Worm (Caenorhabditis elegans): ENCODE results near the gene rrf-3.

The rrf-3 gene

DNA sequence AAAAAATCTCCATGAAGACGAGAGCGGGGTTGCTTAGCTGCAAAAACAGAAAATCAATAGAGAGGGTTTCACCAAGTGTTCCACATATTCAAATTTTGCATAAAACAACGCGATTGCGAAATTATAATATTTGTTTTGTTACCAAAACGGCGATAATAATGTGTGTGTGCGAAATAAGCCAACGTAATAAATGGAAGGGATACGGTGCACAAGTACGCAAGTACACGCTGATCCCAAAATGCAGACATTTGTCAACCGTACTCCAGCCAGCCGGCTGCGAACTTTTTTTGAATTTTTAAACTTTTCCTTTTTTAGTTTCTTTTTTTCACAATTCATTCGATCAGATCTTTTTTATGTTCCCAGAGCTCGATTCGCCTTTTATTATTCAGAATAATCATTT, 37.4 kb upstream of the rrf-3 start, which contains the start of gene ire-1 (continued):
- TF ChIP-seq fos-1 (tag; optimal IDR thresholded peaks at IDR 0.05) (no peak), nhr-12 (tag; optimal IDR thresholded peaks at IDR 0.05) (no peak), nhr-237 (tag; optimal IDR thresholded peaks at IDR 0.05) (no peak), ceh-28 (tag; optimal IDR thresholded peaks at IDR 0.05) (no peak), nhr-11 (tag; optimal IDR thresholded peaks at IDR 0.05) (no peak), ztf-11 (tag; optimal IDR thresholded peaks at IDR 0.05) (no peak), ZK546.5 (tag; optimal IDR thresholded peaks at IDR 0.05) (no peak), fkh-2 (tag; optimal IDR thresholded peaks at IDR 0.05) (no peak)

DNA sequence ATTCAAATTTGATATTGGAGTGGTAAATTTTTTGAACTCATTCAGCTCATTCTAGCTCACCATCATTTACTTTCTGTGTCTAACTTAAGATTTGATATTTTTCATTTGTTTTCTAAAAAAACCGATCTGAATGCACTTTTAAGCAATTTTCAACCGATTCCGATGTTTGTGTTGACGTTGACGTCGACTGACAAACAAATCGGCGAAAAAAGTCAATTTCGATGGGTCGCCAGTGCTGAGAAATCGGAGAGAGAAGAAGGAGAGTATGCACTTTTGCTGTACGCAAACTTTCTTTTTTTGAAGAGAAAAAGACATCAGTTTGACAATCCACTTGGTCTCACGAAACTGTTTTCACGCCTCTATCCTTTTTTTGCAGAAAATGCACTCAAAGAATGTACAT, 36.8 kb upstream of the rrf-3 start:
- TF ChIP-seq pha-4 (tag; optimal IDR thresholded peaks at IDR 0.05) (peak; percentile 54), nhr-28 (tag; optimal IDR thresholded peaks at IDR 0.05) (no peak)

DNA sequence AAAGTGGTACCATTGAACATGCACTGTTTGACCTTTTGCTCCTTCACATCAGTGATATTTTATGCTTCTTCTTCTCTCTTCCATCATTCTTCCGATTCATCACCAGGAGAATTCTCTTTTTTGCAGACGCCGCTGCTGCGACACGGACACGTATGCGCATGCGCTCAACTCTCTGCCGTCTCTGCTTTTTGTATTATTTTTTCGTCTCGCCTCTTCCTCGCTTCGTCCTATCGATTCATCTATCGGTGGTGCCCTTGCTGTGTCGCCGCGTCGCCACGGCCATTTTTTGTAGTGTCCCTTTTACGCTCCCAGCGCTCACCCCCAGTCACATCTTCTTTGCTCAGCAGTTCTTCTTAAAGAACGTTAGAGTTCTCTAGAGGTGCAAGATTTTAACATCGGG, 36.1 kb upstream of the rrf-3 start:
- TF ChIP-seq nfya-1 (tag; optimal IDR thresholded peaks at IDR 0.05; ENCODE audit: insufficient read depth): peak; percentile 83
- no peak for TF ChIP-seq egl-27 (tag; optimal IDR thresholded peaks at IDR 0.05)
- TF ChIP-seq nhr-67 (tag; optimal IDR thresholded peaks at IDR 0.05): no peak
- no peak for TF ChIP-seq nhr-43 (tag; optimal IDR thresholded peaks at IDR 0.05; ENCODE audit: poor library complexity, severe bottlenecking)
- no peak for TF ChIP-seq nhr-76 (tag; optimal IDR thresholded peaks at IDR 0.05)
- no peak for TF ChIP-seq pqm-1 (tag; optimal IDR thresholded peaks at IDR 0.05)
- TF ChIP-seq elt-2 (tag; optimal IDR thresholded peaks at IDR 0.05): peak; percentile 31
- TF ChIP-seq ceh-16 (tag; optimal IDR thresholded peaks at IDR 0.05): no peak
- no peak for TF ChIP-seq jun-1 (tag; optimal IDR thresholded peaks at IDR 0.05)
- no peak for TF ChIP-seq nhr-25 (tag; optimal IDR thresholded peaks at IDR 0.05)
- TF ChIP-seq fos-1 (tag; optimal IDR thresholded peaks at IDR 0.05): no peak
- TF ChIP-seq ama-1 (optimal IDR thresholded peaks at IDR 0.05): peak; percentile 13
- no peak for TF ChIP-seq mml-1 (tag; optimal IDR thresholded peaks at IDR 0.05)
- TF ChIP-seq mdl-1 (tag; optimal IDR thresholded peaks at IDR 0.05): peak; percentile 9
- no peak for TF ChIP-seq ztf-4 (tag; optimal IDR thresholded peaks at IDR 0.05)
- peak; percentile 14 for TF ChIP-seq pha-4 (tag; optimal IDR thresholded peaks at IDR 0.05)
- TF ChIP-seq fkh-2 (tag; optimal IDR thresholded peaks at IDR 0.05): no peak
- peak; percentile 63 for TF ChIP-seq snpc-4 (tag; optimal IDR thresholded peaks at IDR 0.05)
- TF ChIP-seq eor-1 (tag; optimal IDR thresholded peaks at IDR 0.05): no peak
- TF ChIP-seq ceh-82 (tag; optimal IDR thresholded peaks at IDR 0.05): no peak
- no peak for TF ChIP-seq tbx-2 (tag; optimal IDR thresholded peaks at IDR 0.05)
- no peak for TF ChIP-seq hmg-11 (tag; optimal IDR thresholded peaks at IDR 0.05)
- TF ChIP-seq unc-62 (GFP tag; optimal IDR thresholded peaks at IDR 0.05): peak; percentile 31
- TF ChIP-seq ceh-28 (tag; optimal IDR thresholded peaks at IDR 0.05): peak; percentile 61
- no peak for TF ChIP-seq ZK546.5 (tag; optimal IDR thresholded peaks at IDR 0.05)
- no peak for TF ChIP-seq nhr-77 (tag; optimal IDR thresholded peaks at IDR 0.05)
- TF ChIP-seq lsy-12 (tag; optimal IDR thresholded peaks at IDR 0.05): peak; percentile 7
- TF ChIP-seq nhr-23 (tag; optimal IDR thresholded peaks at IDR 0.05): no peak
- TF ChIP-seq R02D3.7 (tag; optimal IDR thresholded peaks at IDR 0.05): no peak
- no peak for TF ChIP-seq ceh-9 (tag; optimal IDR thresholded peaks at IDR 0.05)
- no peak for TF ChIP-seq nhr-12 (tag; optimal IDR thresholded peaks at IDR 0.05)
- TF ChIP-seq nhr-28 (tag; optimal IDR thresholded peaks at IDR 0.05): no peak
- no peak for TF ChIP-seq unc-39 (tag; optimal IDR thresholded peaks at IDR 0.05)
- TF ChIP-seq egl-5 (tag; optimal IDR thresholded peaks at IDR 0.05): no peak
- TF ChIP-seq skn-1 (tag; optimal IDR thresholded peaks at IDR 0.05): no peak
- no peak for TF ChIP-seq aly-2 (tag; optimal IDR thresholded peaks at IDR 0.05)
- no peak for TF ChIP-seq elt-1 (tag; optimal IDR thresholded peaks at IDR 0.05)
- peak; percentile 88 for TF ChIP-seq lin-39 (tag; optimal IDR thresholded peaks at IDR 0.05)
- TF ChIP-seq zag-1 (tag; optimal IDR thresholded peaks at IDR 0.05): no peak
- peak; percentile 20 for TF ChIP-seq lin-15B (tag; optimal IDR thresholded peaks at IDR 0.05)
- TF ChIP-seq daf-12 (tag; optimal IDR thresholded peaks at IDR 0.05): no peak
- TF ChIP-seq ztf-11 (tag; optimal IDR thresholded peaks at IDR 0.05): no peak
- TF ChIP-seq nhr-11 (tag; optimal IDR thresholded peaks at IDR 0.05): no peak
- no peak for TF ChIP-seq sea-2 (GFP tag; optimal IDR thresholded peaks at IDR 0.05)
- TF ChIP-seq fkh-10 (GFP tag; optimal IDR thresholded peaks at IDR 0.05): peak; percentile 30
- TF ChIP-seq nhr-237 (tag; optimal IDR thresholded peaks at IDR 0.05): no peak
- no peak for TF ChIP-seq elt-3 (tag; optimal IDR thresholded peaks at IDR 0.05)

Measured in whole organism, L3 larva.